Worm (Caenorhabditis elegans) whole organism, L2 larva: ENCODE results near the gene Y43F8C.3.

Experiments used
- C34F6.9 ChIP-seq: fragments of 150-350 bp; optimal IDR thresholded peaks from 2 replicates; lab custom pipeline; 2014; ENCODE audit warnings: missing biosample characterization, missing genetic modification characterization
- F13H6.1 ChIP-seq: sonication (generic microtip); optimal IDR thresholded peaks from 2 replicates; lab custom pipeline; 2016; ENCODE audit warnings: missing genetic modification characterization, missing compliant biosample characterization
- R02D3.7 ChIP-seq: fragments of 150-350 bp; optimal IDR thresholded peaks from 2 replicates; lab custom pipeline; 2014; ENCODE audit warnings: missing biosample characterization, missing genetic modification characterization
- Y55F3AM.14 ChIP-seq: fragments of 200-800 bp; sonication (Bioruptor generic); optimal IDR thresholded peaks from 2 replicates; lab custom pipeline; 2018; ENCODE audit warnings: mild to moderate bottlenecking, missing genetic modification characterization, missing compliant biosample characterization
- ama-1 ChIP-seq: fragments of 150-350 bp; optimal IDR thresholded peaks from 2 replicates; lab custom pipeline; 2018; ENCODE audit warnings: inconsistent platforms
- ceh-16 ChIP-seq: fragments of 150-350 bp; optimal IDR thresholded peaks from 2 replicates; lab custom pipeline; 2014; ENCODE audit warnings: missing biosample characterization, missing genetic modification characterization
- ceh-82 ChIP-seq: fragments of 150-350 bp; optimal IDR thresholded peaks from 2 replicates; lab custom pipeline; 2014; ENCODE audit warnings: missing biosample characterization, missing genetic modification characterization
- crh-2 ChIP-seq: sonication (generic microtip); optimal IDR thresholded peaks from 2 replicates; lab custom pipeline; 2017; ENCODE audit warnings: missing biosample characterization, missing genetic modification characterization
- dmd-4 ChIP-seq: sonication (generic microtip); optimal IDR thresholded peaks from 2 replicates; lab custom pipeline; 2017; ENCODE audit warnings: missing biosample characterization, missing genetic modification characterization
- elt-1 ChIP-seq: fragments of 150-350 bp; optimal IDR thresholded peaks from 2 replicates; lab custom pipeline; 2014; ENCODE audit warnings: missing biosample characterization, missing genetic modification characterization
- fos-1 ChIP-seq: fragments of 150-350 bp; optimal IDR thresholded peaks from 2 replicates; lab custom pipeline; 2014; ENCODE audit warnings: missing biosample characterization, missing genetic modification characterization
- lin-13 ChIP-seq: fragments of 150-350 bp; optimal IDR thresholded peaks from 2 replicates; lab custom pipeline; 2014; ENCODE audit warnings: missing biosample characterization, missing genetic modification reagents, missing genetic modification characterization
- lsy-2 ChIP-seq, 2 experiments: fragments of 150-350 bp in 1 of 2; sonication (generic microtip) in 1 of 2; optimal IDR thresholded peaks; 2 replicates each; lab custom pipeline; 2014 to 2017; ENCODE audit warnings: missing biosample characterization in 2 of 2, missing genetic modification characterization in 2 of 2
- mbf-1 ChIP-seq: sonication (generic microtip); optimal IDR thresholded peaks from 2 replicates; lab custom pipeline; 2017; ENCODE audit warnings: missing biosample characterization, missing genetic modification characterization
- mdl-1 ChIP-seq, 2 experiments: fragments of 150-350 bp in 1 of 2; sonication (generic microtip) in 1 of 2; optimal IDR thresholded peaks; 2 replicates each; lab custom pipeline; 2017; ENCODE audit warnings: missing biosample characterization in 2 of 2, missing genetic modification characterization in 2 of 2
- nhr-10 ChIP-seq: sonication (generic microtip); optimal IDR thresholded peaks from 2 replicates; lab custom pipeline; 2017; ENCODE audit warnings: missing biosample characterization, missing genetic modification characterization
- nhr-11 ChIP-seq: fragments of 150-350 bp; optimal IDR thresholded peaks from 2 replicates; lab custom pipeline; 2014; ENCODE audit warnings: missing biosample characterization, missing genetic modification characterization
- nhr-12 ChIP-seq: fragments of 150-350 bp; optimal IDR thresholded peaks from 2 replicates; lab custom pipeline; 2014; ENCODE audit warnings: missing biosample characterization, missing genetic modification characterization
- nhr-129 ChIP-seq: fragments of 150-350 bp; optimal IDR thresholded peaks from 2 replicates; lab custom pipeline; 2014; ENCODE audit warnings: missing biosample characterization, missing genetic modification characterization
- nhr-21 ChIP-seq: fragments of 150-350 bp; optimal IDR thresholded peaks from 2 replicates; lab custom pipeline; 2014; ENCODE audit warnings: missing biosample characterization, missing genetic modification characterization
- nhr-23 ChIP-seq: fragments of 150-350 bp; optimal IDR thresholded peaks from 2 replicates; lab custom pipeline; 2014; ENCODE audit warnings: missing biosample characterization, missing genetic modification reagents, missing genetic modification characterization
- nhr-237 ChIP-seq: fragments of 150-350 bp; optimal IDR thresholded peaks from 2 replicates; lab custom pipeline; 2014; ENCODE audit warnings: missing biosample characterization, missing genetic modification characterization
- nhr-25 ChIP-seq: fragments of 150-350 bp; sonication (generic microtip); optimal IDR thresholded peaks from 3 replicates; lab custom pipeline; 2014; ENCODE audit warnings: missing biosample characterization, missing genetic modification characterization
- nhr-77 ChIP-seq: fragments of 150-350 bp; optimal IDR thresholded peaks from 2 replicates; lab custom pipeline; 2014; ENCODE audit warnings: missing biosample characterization, missing genetic modification characterization
- peb-1 ChIP-seq: fragments of 150-350 bp; optimal IDR thresholded peaks from 2 replicates; lab custom pipeline; 2014; ENCODE audit warnings: missing biosample characterization, missing genetic modification characterization
- sem-4 ChIP-seq: fragments of 150-350 bp; optimal IDR thresholded peaks from 2 replicates; lab custom pipeline; 2014; ENCODE audit warnings: missing biosample characterization, missing genetic modification reagents, missing genetic modification characterization
- skn-1 ChIP-seq: sonication (generic microtip); optimal IDR thresholded peaks from 2 replicates; lab custom pipeline; 2017; ENCODE audit warnings: missing biosample characterization, missing genetic modification characterization
- sma-9 ChIP-seq, 2 experiments: fragments of 150-350 bp in 1 of 2; sonication (generic microtip) in 1 of 2; optimal IDR thresholded peaks; 2 replicates each; lab custom pipeline; 2014 to 2016; ENCODE audit warnings: missing genetic modification characterization in 2 of 2, mild to moderate bottlenecking in 1 of 2, missing biosample characterization in 1 of 2, missing compliant biosample characterization in 1 of 2, missing genetic modification reagents in 1 of 2, moderate library complexity in 1 of 2
- snpc-4 ChIP-seq: fragments of 150-350 bp; optimal IDR thresholded peaks from 2 replicates; lab custom pipeline; 2014; ENCODE audit warnings: missing biosample characterization, missing genetic modification characterization
- unc-39 ChIP-seq: fragments of 150-350 bp; optimal IDR thresholded peaks from 2 replicates; lab custom pipeline; 2014; ENCODE audit warnings: missing biosample characterization, missing genetic modification characterization
- unc-55 ChIP-seq: fragments of 150-350 bp; sonication (generic microtip); optimal IDR thresholded peaks from 3 replicates; lab custom pipeline; 2014; ENCODE audit warnings: missing biosample characterization, missing genetic modification reagents, missing genetic modification characterization
- unc-62 ChIP-seq: fragments of 150-350 bp; optimal IDR thresholded peaks from 2 replicates; lab custom pipeline; 2014; ENCODE audit warnings: missing biosample characterization, missing genetic modification reagents, missing genetic modification characterization
- zag-1 ChIP-seq: fragments of 150-350 bp; optimal IDR thresholded peaks from 2 replicates; lab custom pipeline; 2014; ENCODE audit warnings: missing biosample characterization, missing genetic modification characterization
- ztf-1 ChIP-seq: fragments of 200-800 bp; sonication (Bioruptor generic); conservative IDR thresholded peaks from 2 replicates; pipeline ENCODE4 v1.3.6; 2022; ENCODE audit warnings: missing genetic modification characterization, missing compliant biosample characterization
- ztf-4 ChIP-seq: fragments of 150-350 bp; optimal IDR thresholded peaks from 2 replicates; lab custom pipeline; 2014; ENCODE audit warnings: missing biosample characterization, missing genetic modification characterization

Y43F8C.3 gene

ce11 chrV:19671816-19672215 lies 49.4 kb upstream of the Y43F8C.3 start:
- TF ChIP-seq ztf-1 (GFP tag; lab: Robert Waterston, UW) = no peak
- no peak for TF ChIP-seq peb-1 (tag; lab: Kevin White, UChicago)
- no peak for TF ChIP-seq R02D3.7 (tag; lab: Kevin White, UChicago)
- no peak for TF ChIP-seq ceh-82
- no peak for TF ChIP-seq crh-2
- TF ChIP-seq sem-4 (tag; lab: Kevin White, UChicago) = no peak
- no peak for TF ChIP-seq nhr-23 (tag; lab: Kevin White, UChicago)
- no peak for TF ChIP-seq Y55F3AM.14 (GFP tag; lab: Kevin White, UChicago)
- no peak for TF ChIP-seq nhr-12
- no peak for TF ChIP-seq nhr-25 (tag; lab: Kevin White, UChicago)
- TF ChIP-seq, all 48 proteins: peak for 0

ce11 chrV:19670866-19671265 lies 48.4 kb upstream of the Y43F8C.3 start:
- no peak for TF ChIP-seq snpc-4 (tag; lab: Kevin White, UChicago)
- no peak for TF ChIP-seq peb-1 (tag; lab: Kevin White, UChicago)
- TF ChIP-seq nhr-23 (tag; lab: Kevin White, UChicago) = no peak
- no peak for TF ChIP-seq C34F6.9 (tag; lab: Kevin White, UChicago)
- TF ChIP-seq unc-62 = no peak
- TF ChIP-seq nhr-77 = no peak
- TF ChIP-seq lin-13 = no peak
- TF ChIP-seq ztf-4 (tag; lab: Kevin White, UChicago) = no peak

- TF ChIP-seq nhr-11 (no peak), nhr-23 (tag; lab: Kevin White, UChicago) (no peak), nhr-129 (tag; lab: Kevin White, UChicago) (no peak), dmd-4 (tag; lab: Kevin White, UChicago) (no peak), nhr-25 (tag; lab: Kevin White, UChicago) (no peak), unc-39 (tag; lab: Kevin White, UChicago) (no peak)
These were observed 47.5 kb upstream of the Y43F8C.3 start, which contains the start of gene Y43F8C.11 for ce11 chrV:19669959-19670358. Y43F8C.11 (plus strand) TSS chrV:19670259.

ce11 chrV:19668213-19668612 lies 45.8 kb upstream of the Y43F8C.3 start:
- TF ChIP-seq lsy-2 (tag; optimal IDR thresholded peaks at IDR 0.05; lab: Kevin White, UChicago) = no peak
- no peak for TF ChIP-seq crh-2
- no peak for TF ChIP-seq nhr-11
- no peak for TF ChIP-seq elt-1 (tag; lab: Kevin White, UChicago)
- TF ChIP-seq R02D3.7 (tag; lab: Kevin White, UChicago) = no peak
- no peak for TF ChIP-seq nhr-12
- TF ChIP-seq nhr-10 (tag; lab: Kevin White, UChicago) = no peak
- no peak for TF ChIP-seq mbf-1 (tag; lab: Kevin White, UChicago)
- TF ChIP-seq nhr-237 (tag; lab: Kevin White, UChicago) = no peak
- TF ChIP-seq nhr-129 (tag; lab: Kevin White, UChicago) = no peak
- TF ChIP-seq skn-1 (tag; lab: Kevin White, UChicago) = no peak
- TF ChIP-seq unc-55 (GFP tag; lab: Kevin White, UChicago) = no peak
- no peak for TF ChIP-seq mdl-1 (tag; optimal IDR thresholded peaks at IDR 0.05; lab: Kevin White, UChicago)
- TF ChIP-seq nhr-25 (tag; lab: Kevin White, UChicago) = no peak
- TF ChIP-seq, all 48 proteins: peak for 0

- TF ChIP-seq nhr-10 (tag; lab: Kevin White, UChicago) (no peak), mbf-1 (tag; lab: Kevin White, UChicago) (no peak), nhr-21 (no peak), unc-62 (no peak), nhr-237 (tag; lab: Kevin White, UChicago) (no peak), fos-1 (tag; lab: Kevin White, UChicago) (no peak), ama-1 (lab: Kevin White, UChicago) (no peak), sma-9 (GFP tag; optimal IDR thresholded peaks at IDR 0.05; lab: Kevin White, UChicago) (no peak), sma-9 (tag; optimal IDR thresholded peaks at IDR 0.05; lab: Kevin White, UChicago) (no peak), crh-2 (no peak), F13H6.1 (tag; lab: Kevin White, UChicago) (no peak), Y55F3AM.14 (GFP tag; lab: Kevin White, UChicago) (no peak), sem-4 (tag; lab: Kevin White, UChicago) (no peak), lin-13 (no peak), ceh-16 (tag; lab: Kevin White, UChicago) (no peak), zag-1 (no peak)
These were observed 45.3 kb upstream of the Y43F8C.3 start for ce11 chrV:19667716-19668115.
